Fruit fly (Drosophila melanogaster) S2 (cell line): ENCODE results near the gene Prp6.

Experiments
- CG8478 ChIP-seq: fragments of >200 bp; optimal IDR thresholded peaks from 2 replicates; lab custom pipeline; 2018
- CTCF ChIP-seq, 2 experiments: fragments of >200 bp; optimal IDR thresholded peaks; 2 replicates each; lab custom pipeline; 2018

DNA sequence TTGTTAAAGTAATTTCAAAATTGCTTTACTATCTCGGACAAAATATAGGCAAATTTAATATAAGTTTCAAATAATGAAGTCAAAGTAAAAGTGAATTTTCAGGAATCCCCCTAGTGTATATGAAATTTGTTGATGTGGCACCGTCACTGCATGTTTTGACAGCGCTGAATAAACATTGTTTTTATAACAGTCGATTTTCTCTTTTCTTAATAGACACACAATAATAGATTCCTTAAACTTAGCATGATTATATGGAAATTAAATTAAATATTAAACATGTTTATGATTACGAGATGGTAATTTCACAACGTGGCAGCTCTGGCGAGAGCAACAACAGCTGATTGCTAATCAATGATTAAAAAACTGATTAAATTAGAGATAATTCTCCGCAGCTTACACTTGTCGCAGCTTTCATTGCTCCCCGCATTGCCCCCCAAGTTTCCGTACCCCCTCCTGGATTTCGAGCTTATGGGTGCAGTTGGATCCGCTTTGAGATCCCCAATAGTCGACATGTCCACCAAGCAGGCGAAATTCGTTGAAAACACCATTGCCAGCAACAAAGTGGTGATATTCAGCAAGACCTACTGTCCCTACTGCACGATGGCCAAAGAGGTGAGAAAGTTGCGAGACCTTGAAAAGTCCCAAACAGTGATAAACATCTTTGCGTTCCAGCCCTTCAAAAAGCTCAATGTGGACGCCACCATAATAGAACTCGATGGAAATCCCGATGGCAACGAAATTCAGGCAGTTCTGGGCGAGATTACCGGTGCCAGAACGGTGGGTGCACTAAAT is 35.9 kb upstream of the Prp6 start, which contains the start of gene Grx1:
- TF ChIP-seq CG8478 (no peak), CTCF (optimal IDR thresholded peaks at IDR 0.05; lab: Kevin White, UChicago) (no peak)
